Worm (Caenorhabditis elegans) whole organism, late embryonic: ENCODE data around the gene set-15.

Experiments
- ahr-1 ChIP-seq: sonication (generic microtip); optimal IDR thresholded peaks from 2 replicates; lab custom pipeline; 2016; ENCODE audit warnings: missing genetic modification characterization, missing compliant biosample characterization
- dmd-4 ChIP-seq: sonication (generic microtip); optimal IDR thresholded peaks from 2 replicates; lab custom pipeline; 2016; ENCODE audit warnings: borderline replicate concordance, missing genetic modification characterization, missing compliant biosample characterization
- fkh-10 ChIP-seq: fragments of 150-350 bp; optimal IDR thresholded peaks from 2 replicates; lab custom pipeline; 2014; ENCODE audit warnings: missing biosample characterization, missing genetic modification reagents, missing genetic modification characterization
- hlh-8 ChIP-seq: sonication (generic microtip); optimal IDR thresholded peaks from 2 replicates; lab custom pipeline; 2016; ENCODE audit warnings: missing genotype, missing genetic modification characterization, missing compliant biosample characterization
- unc-42 ChIP-seq: sonication (generic microtip); optimal IDR thresholded peaks from 2 replicates; lab custom pipeline; 2016; ENCODE audit warnings: missing genotype, missing genetic modification characterization, missing compliant biosample characterization

ce11 chrIV:4764422-4764821 lies 15.6 kb downstream of the set-15 start, which contains the start of gene npp-26:
- TF ChIP-seq unc-42 = no peak
- TF ChIP-seq fkh-10 = no peak
- no peak for TF ChIP-seq dmd-4 (tag; lab: Kevin White, UChicago)
- no peak for TF ChIP-seq ahr-1 (tag; lab: Kevin White, UChicago)
- no peak for TF ChIP-seq hlh-8
